Worm (Caenorhabditis elegans) whole organism, late embryonic: ENCODE measurements around the gene madd-3.

Experiments
- C08G9.2 ChIP-seq: sonication (generic microtip); optimal IDR thresholded peaks from 2 replicates; lab custom pipeline; 2016; ENCODE audit warnings: mild to moderate bottlenecking, missing genetic modification characterization, moderate library complexity, missing compliant biosample characterization
- C38D4.7 ChIP-seq: fragments of 200-800 bp; sonication (Bioruptor generic); optimal IDR thresholded peaks from 2 replicates; lab custom pipeline; 2018; ENCODE audit warnings: mild to moderate bottlenecking, missing genetic modification characterization, moderate library complexity, missing compliant biosample characterization
- F13H6.1 ChIP-seq: sonication (generic microtip); optimal IDR thresholded peaks from 2 replicates; lab custom pipeline; 2016; ENCODE audit warnings: missing genetic modification characterization, missing compliant biosample characterization
- T23F11.4 ChIP-seq: fragments of 200-800 bp; sonication (Bioruptor generic); optimal IDR thresholded peaks from 2 replicates; lab custom pipeline; 2018; ENCODE audit warnings: mild to moderate bottlenecking, missing genetic modification characterization, missing compliant biosample characterization
- Y22D7AL.16 ChIP-seq: sonication (generic microtip); optimal IDR thresholded peaks from 2 replicates; lab custom pipeline; 2016; ENCODE audit warnings: missing genetic modification characterization, missing compliant biosample characterization
- ama-1 ChIP-seq: fragments of 150-350 bp; optimal IDR thresholded peaks from 2 replicates; lab custom pipeline; 2014
- ceh-14 ChIP-seq: sonication (generic microtip); optimal IDR thresholded peaks from 2 replicates; lab custom pipeline; 2016; ENCODE audit warnings: missing genotype, missing genetic modification characterization, missing compliant biosample characterization
- ceh-18 ChIP-seq: sonication (generic microtip); optimal IDR thresholded peaks from 2 replicates; lab custom pipeline; 2016; ENCODE audit warnings: missing genetic modification characterization, missing compliant biosample characterization
- ceh-19 ChIP-seq: fragments of 200-800 bp; sonication (Bioruptor generic); optimal IDR thresholded peaks from 2 replicates; lab custom pipeline; 2018; ENCODE audit warnings: mild to moderate bottlenecking, missing genetic modification characterization, missing compliant biosample characterization
- ceh-30 ChIP-seq: fragments of 150-350 bp; optimal IDR thresholded peaks from 2 replicates; lab custom pipeline; 2014; ENCODE audit warnings: missing biosample characterization, missing genetic modification characterization
- ceh-31 ChIP-seq: sonication (generic microtip); optimal IDR thresholded peaks from 2 replicates; lab custom pipeline; 2016; ENCODE audit warnings: missing genetic modification characterization, missing compliant biosample characterization
- ceh-34 ChIP-seq: sonication (generic microtip); optimal IDR thresholded peaks from 2 replicates; lab custom pipeline; 2016; ENCODE audit warnings: mild to moderate bottlenecking, missing genetic modification characterization, missing compliant biosample characterization
- ceh-6 ChIP-seq: fragments of 200-800 bp; sonication (Bioruptor generic); optimal IDR thresholded peaks from 2 replicates; lab custom pipeline; 2018; ENCODE audit warnings: mild to moderate bottlenecking, missing genetic modification characterization, missing compliant biosample characterization
- ceh-9 ChIP-seq: sonication (generic microtip); optimal IDR thresholded peaks from 2 replicates; lab custom pipeline; 2016; ENCODE audit warnings: mild to moderate bottlenecking, missing genetic modification characterization, inconsistent platforms, missing compliant biosample characterization
- fax-1 ChIP-seq: sonication (generic microtip); optimal IDR thresholded peaks from 2 replicates; lab custom pipeline; 2016; ENCODE audit warnings: missing genotype, missing genetic modification characterization, missing compliant biosample characterization
- fkh-6 ChIP-seq: sonication (generic microtip); optimal IDR thresholded peaks from 2 replicates; lab custom pipeline; 2016; ENCODE audit warnings: missing genetic modification characterization, missing compliant biosample characterization
- gmeb-2 ChIP-seq: sonication (generic microtip); optimal IDR thresholded peaks from 2 replicates; lab custom pipeline; 2016; ENCODE audit warnings: missing genetic modification characterization, inconsistent platforms, missing compliant biosample characterization
- hlh-15 ChIP-seq: sonication (generic microtip); optimal IDR thresholded peaks from 2 replicates; lab custom pipeline; 2016; ENCODE audit warnings: missing genetic modification characterization, missing compliant biosample characterization
- hlh-6 ChIP-seq: sonication (generic microtip); optimal IDR thresholded peaks from 2 replicates; lab custom pipeline; 2016; ENCODE audit warnings: missing genotype, missing genetic modification characterization, missing compliant biosample characterization
- hlh-8 ChIP-seq: sonication (generic microtip); optimal IDR thresholded peaks from 2 replicates; lab custom pipeline; 2016; ENCODE audit warnings: missing genotype, missing genetic modification characterization, missing compliant biosample characterization
- lim-6 ChIP-seq: sonication (generic microtip); optimal IDR thresholded peaks from 2 replicates; lab custom pipeline; 2016; ENCODE audit warnings: missing genetic modification characterization, missing compliant biosample characterization
- lin-11 ChIP-seq: fragments of 200-800 bp; sonication (Bioruptor generic); optimal IDR thresholded peaks from 2 replicates; lab custom pipeline; 2018; ENCODE audit warnings: mild to moderate bottlenecking, missing genetic modification characterization, missing compliant biosample characterization
- madf-2 ChIP-seq: sonication (generic microtip); optimal IDR thresholded peaks from 2 replicates; lab custom pipeline; 2017; ENCODE audit warnings: missing genetic modification characterization, missing compliant biosample characterization
- mec-3 ChIP-seq: sonication (generic microtip); optimal IDR thresholded peaks from 2 replicates; lab custom pipeline; 2016; ENCODE audit warnings: borderline replicate concordance, missing genetic modification characterization, missing compliant biosample characterization
- nfya-1 ChIP-seq: sonication (generic microtip); optimal IDR thresholded peaks from 2 replicates; lab custom pipeline; 2017; ENCODE audit warnings: missing genetic modification characterization, mild to moderate bottlenecking, missing compliant biosample characterization, antibody characterized with exemption, moderate library complexity
- nhr-232 ChIP-seq: sonication (generic microtip); optimal IDR thresholded peaks from 2 replicates; lab custom pipeline; 2016; ENCODE audit warnings: missing genetic modification characterization, missing compliant biosample characterization
- odd-2 ChIP-seq: sonication (generic microtip); optimal IDR thresholded peaks from 2 replicates; lab custom pipeline; 2017; ENCODE audit warnings: antibody characterized with exemption, mild to moderate bottlenecking, missing genetic modification characterization, missing compliant biosample characterization
- pat-9 ChIP-seq: fragments of 200-800 bp; sonication (Bioruptor generic); optimal IDR thresholded peaks from 2 replicates; lab custom pipeline; 2018; ENCODE audit warnings: mild to moderate bottlenecking, missing genetic modification characterization, moderate library complexity, missing compliant biosample characterization
- pax-1 ChIP-seq: fragments of 150-350 bp; optimal IDR thresholded peaks from 2 replicates; lab custom pipeline; 2014; ENCODE audit warnings: missing biosample characterization, missing genetic modification characterization
- pha-4 ChIP-seq: fragments of 150-350 bp; optimal IDR thresholded peaks from 2 replicates; lab custom pipeline; 2018; ENCODE audit warnings: missing biosample characterization, missing genetic modification reagents, missing genetic modification characterization
- pqm-1 ChIP-seq: sonication (generic microtip); optimal IDR thresholded peaks from 2 replicates; lab custom pipeline; 2016; ENCODE audit warnings: missing genetic modification characterization, missing compliant biosample characterization
- pros-1 ChIP-seq: fragments of 150-350 bp; optimal IDR thresholded peaks from 2 replicates; lab custom pipeline; 2014; ENCODE audit warnings: missing biosample characterization, missing genetic modification reagents, missing genetic modification characterization
- rnt-1 ChIP-seq: sonication (generic microtip); optimal IDR thresholded peaks from 2 replicates; lab custom pipeline; 2016; ENCODE audit warnings: missing genetic modification characterization, missing compliant biosample characterization
- syd-9 ChIP-seq: sonication (generic microtip); optimal IDR thresholded peaks from 2 replicates; lab custom pipeline; 2016; ENCODE audit warnings: mild to moderate bottlenecking, missing genetic modification characterization, moderate library complexity, missing compliant biosample characterization
- tbx-2 ChIP-seq: sonication (generic microtip); optimal IDR thresholded peaks from 2 replicates; lab custom pipeline; 2016; ENCODE audit warnings: missing genetic modification characterization, missing compliant biosample characterization
- tbx-7 ChIP-seq: sonication (generic microtip); optimal IDR thresholded peaks from 2 replicates; lab custom pipeline; 2016; ENCODE audit warnings: missing genotype, missing genetic modification characterization, missing compliant biosample characterization
- ttx-3 ChIP-seq: sonication (generic microtip); optimal IDR thresholded peaks from 2 replicates; lab custom pipeline; 2016; ENCODE audit warnings: missing genetic modification reagents, missing genetic modification characterization, missing compliant biosample characterization
- unc-55 ChIP-seq: sonication (generic microtip); optimal IDR thresholded peaks from 2 replicates; lab custom pipeline; 2017; ENCODE audit warnings: missing biosample characterization, missing genetic modification reagents, missing genetic modification characterization
- zip-5 ChIP-seq: sonication (generic microtip); optimal IDR thresholded peaks from 2 replicates; lab custom pipeline; 2016; ENCODE audit warnings: missing genetic modification characterization, missing compliant biosample characterization

The madd-3 gene

DNA sequence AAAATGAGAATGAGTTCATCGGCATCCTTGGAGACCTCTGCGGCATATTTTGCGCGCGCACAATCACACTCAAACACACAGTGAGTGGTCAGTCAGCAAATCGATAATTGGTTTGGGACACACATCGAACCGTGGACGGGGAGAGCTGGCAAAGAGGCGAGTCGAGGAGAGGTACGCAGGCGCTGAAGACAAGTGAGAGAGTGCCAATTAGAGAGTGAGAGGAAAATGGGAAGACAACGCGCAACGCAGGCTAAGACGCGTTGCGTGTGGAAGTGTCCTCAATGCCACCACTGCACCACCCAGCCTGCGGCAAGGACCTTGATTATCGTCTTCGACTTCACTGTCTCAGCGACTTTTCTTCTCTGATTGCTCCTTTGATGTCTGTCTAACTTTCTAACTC lies 750 bp upstream of the madd-3 start (continued):
- TF ChIP-seq rnt-1 (tag; lab: Kevin White, UChicago): peak; percentile 62
- no peak for TF ChIP-seq ceh-6
- no peak for TF ChIP-seq ama-1 (lab: Kevin White, UChicago)
- TF ChIP-seq ceh-30: no peak
- no peak for TF ChIP-seq madf-2 (tag; lab: Kevin White, UChicago)
- TF ChIP-seq fkh-6 (tag; lab: Kevin White, UChicago): peak; percentile 30
- TF ChIP-seq T23F11.4 (GFP tag; lab: Kevin White, UChicago): no peak
- TF ChIP-seq hlh-8: no peak
- no peak for TF ChIP-seq pax-1 (tag; lab: Kevin White, UChicago)
- TF ChIP-seq lim-6: no peak
- TF ChIP-seq hlh-15 (tag; lab: Kevin White, UChicago): no peak
- peak; percentile 84 for TF ChIP-seq ceh-31 (tag; lab: Kevin White, UChicago)
- no peak for TF ChIP-seq tbx-7 (tag; lab: Kevin White, UChicago)
- TF ChIP-seq Y22D7AL.16: no peak
- TF ChIP-seq C38D4.7 (GFP tag; lab: Kevin White, UChicago): no peak
- no peak for TF ChIP-seq pqm-1 (tag; lab: Kevin White, UChicago)
- peak; percentile 74 for TF ChIP-seq ceh-18 (tag; lab: Kevin White, UChicago)
- TF ChIP-seq pat-9 (tag; lab: Kevin White, UChicago): no peak
- TF ChIP-seq pha-4 (tag; lab: Kevin White, UChicago): no peak
- TF ChIP-seq ceh-14 (tag; lab: Kevin White, UChicago): peak; percentile 8
- TF ChIP-seq gmeb-2 (tag; lab: Kevin White, UChicago): no peak
- TF ChIP-seq ceh-34 (tag; lab: Kevin White, UChicago): peak; percentile 65
- peak; percentile 9 for TF ChIP-seq F13H6.1 (tag; lab: Kevin White, UChicago)

DNA sequence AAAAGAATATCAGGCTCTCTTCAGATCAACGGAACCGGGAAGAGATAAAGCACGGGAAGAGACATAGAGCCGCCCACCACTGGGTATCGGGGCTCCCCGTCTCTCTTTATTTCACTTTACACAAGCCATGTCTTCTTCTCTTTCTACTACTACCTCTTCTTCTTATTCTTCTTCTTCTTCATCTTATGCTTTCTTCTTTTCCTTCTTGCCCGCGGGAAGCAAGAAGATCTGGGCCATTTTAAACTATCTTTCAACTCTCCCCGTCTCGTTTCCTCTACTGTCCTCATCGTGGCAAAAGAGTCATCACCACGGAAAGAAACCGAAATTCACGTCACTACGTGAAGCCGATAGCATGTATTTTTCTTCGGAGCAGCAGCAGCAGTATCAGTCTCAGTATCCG lies 3.8 kb downstream of the madd-3 start:
- TF ChIP-seq ceh-34 (tag; lab: Kevin White, UChicago): peak; percentile 44
- no peak for TF ChIP-seq pros-1 (tag; lab: Kevin White, UChicago)
- TF ChIP-seq ceh-6: no peak
- TF ChIP-seq ceh-9 (tag; lab: Kevin White, UChicago): no peak
- TF ChIP-seq hlh-6 (tag; lab: Kevin White, UChicago): no peak
- TF ChIP-seq C08G9.2: no peak
- TF ChIP-seq odd-2 (tag; lab: Kevin White, UChicago): no peak
- peak; percentile 30 for TF ChIP-seq tbx-2 (tag; lab: Kevin White, UChicago)
- peak; percentile 12 for TF ChIP-seq syd-9 (tag; lab: Kevin White, UChicago)
- peak; percentile 90 for TF ChIP-seq ceh-18 (tag; lab: Kevin White, UChicago)
- TF ChIP-seq nfya-1 (tag; lab: Kevin White, UChicago): peak; percentile 12
- peak; percentile 56 for TF ChIP-seq rnt-1 (tag; lab: Kevin White, UChicago)
- no peak for TF ChIP-seq Y22D7AL.16
- no peak for TF ChIP-seq zip-5
- peak; percentile 65 for TF ChIP-seq unc-55 (GFP tag; lab: Kevin White, UChicago)
- peak; percentile 20 for TF ChIP-seq pat-9 (tag; lab: Kevin White, UChicago)

DNA sequence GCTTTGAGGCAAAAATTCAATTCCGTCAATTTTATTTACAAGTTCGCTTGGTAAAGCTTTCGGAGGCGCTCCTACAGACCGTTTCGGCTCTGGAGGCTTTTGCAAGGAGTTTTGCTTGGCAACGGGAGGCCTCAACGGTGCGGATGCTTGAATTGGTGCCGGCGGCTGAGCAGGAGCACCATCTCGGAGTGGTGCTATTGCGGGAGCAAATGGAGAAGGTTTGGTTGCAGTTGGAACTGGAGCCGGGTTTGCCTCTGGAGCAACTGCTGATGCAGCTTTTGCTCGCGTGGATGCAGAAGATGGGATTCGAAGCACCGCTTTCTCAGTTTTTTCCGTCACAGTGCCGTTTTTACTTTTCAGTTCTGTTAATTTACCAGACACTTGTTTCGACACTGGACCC lies 6.5 kb downstream of the madd-3 start:
- TF ChIP-seq fax-1 (tag; lab: Kevin White, UChicago) (no peak), mec-3 (tag; lab: Kevin White, UChicago) (peak; percentile 44)

DNA sequence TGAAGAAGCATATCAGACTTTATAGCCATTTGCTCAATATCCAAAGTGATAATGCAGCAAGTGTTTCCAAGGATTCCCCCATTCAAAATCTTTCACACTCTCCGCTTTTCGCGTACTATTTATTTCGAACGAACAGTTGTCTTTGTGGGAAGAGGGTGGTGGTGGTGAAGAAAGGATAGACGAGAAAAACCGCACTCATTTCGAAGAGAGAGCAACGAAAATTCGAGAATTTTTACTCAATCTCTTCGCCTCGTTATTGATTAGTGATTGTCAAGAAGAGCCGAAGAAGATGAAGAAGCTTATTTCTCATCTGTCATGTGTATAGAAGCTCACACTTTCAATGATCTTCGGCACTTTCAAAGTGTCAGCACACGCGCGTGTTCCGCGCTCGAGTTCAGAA lies 8.6 kb downstream of the madd-3 start:
- TF ChIP-seq T23F11.4 (GFP tag; lab: Kevin White, UChicago): no peak
- TF ChIP-seq ttx-3 (tag; lab: Kevin White, UChicago): no peak
- no peak for TF ChIP-seq nhr-232
- TF ChIP-seq ceh-18 (tag; lab: Kevin White, UChicago): peak; percentile 74
- no peak for TF ChIP-seq ceh-19 (GFP tag; lab: Kevin White, UChicago)
- peak; percentile 98 for TF ChIP-seq rnt-1 (tag; lab: Kevin White, UChicago)
- TF ChIP-seq tbx-2 (tag; lab: Kevin White, UChicago): peak; percentile 6
- TF ChIP-seq unc-55 (GFP tag; lab: Kevin White, UChicago): peak; percentile 76
- TF ChIP-seq lin-11: no peak
- TF ChIP-seq C38D4.7 (GFP tag; lab: Kevin White, UChicago): no peak
- no peak for TF ChIP-seq pqm-1 (tag; lab: Kevin White, UChicago)
